Fruit fly (Drosophila melanogaster) whole organism: ENCODE data around the gene flw.

Experiments
- CG8478 ChIP-seq: fragments of >200 bp; optimal IDR thresholded peaks from 2 replicates; lab custom pipeline; 2018; ENCODE audit warnings: inconsistent platforms
- Dll ChIP-seq: fragments of >200 bp; optimal IDR thresholded peaks from 2 replicates; lab custom pipeline; 2017
- EcR ChIP-seq, 2 experiments: fragments of >200 bp; optimal IDR thresholded peaks; 2 replicates each; lab custom pipeline; 2017; ENCODE audit warnings: missing biosample characterization in 2 of 2, missing genetic modification characterization in 2 of 2, missing genetic modification reagents in 2 of 2
- pan ChIP-seq: fragments of >200 bp; optimal IDR thresholded peaks from 2 replicates; lab custom pipeline; 2017
- psq ChIP-seq: fragments of >200 bp; optimal IDR thresholded peaks from 2 replicates; lab custom pipeline; 2017
- usp ChIP-seq: fragments of >200 bp; optimal IDR thresholded peaks from 2 replicates; lab custom pipeline; 2017; ENCODE audit warnings: missing biosample characterization, missing genetic modification characterization, mixed read lengths

Gene flw

DNA sequence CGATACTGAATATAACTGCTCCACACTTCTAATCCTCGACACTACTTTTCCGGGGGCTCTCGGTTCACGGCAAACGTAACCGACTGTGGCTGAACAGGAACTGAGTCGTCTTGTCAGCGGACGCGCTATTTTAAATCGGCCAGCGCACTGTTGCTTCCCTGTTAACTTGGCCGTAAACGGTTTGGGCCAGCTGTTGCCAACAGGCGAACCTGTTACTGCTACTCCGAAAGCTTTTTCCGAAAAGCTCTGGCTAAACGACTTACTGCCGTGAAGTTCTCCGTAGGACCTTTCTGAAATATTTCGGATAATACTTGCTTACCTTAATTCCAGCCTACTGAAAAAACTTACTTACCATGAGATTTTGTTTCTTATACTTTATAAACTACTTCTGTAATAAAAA, 69.0 kb downstream of the flw start, which contains the start of gene CG32683:
Gene CG32683 (minus strand): TSS at position 101 of the 400 bp plus-strand sequence.
- TF ChIP-seq Dll (lab: Kevin White, UChicago) = no peak
- no peak for TF ChIP-seq usp (GFP tag; lab: Kevin White, UChicago)
- no peak for TF ChIP-seq CG8478 (lab: Kevin White, UChicago)
- TF ChIP-seq pan (lab: Kevin White, UChicago) = no peak
- TF ChIP-seq psq (lab: Kevin White, UChicago) = no peak
- TF ChIP-seq EcR (GFP tag; optimal IDR thresholded peaks at IDR 0.05; lab: Kevin White, UChicago) = no peak
